Worm (Caenorhabditis elegans) whole organism, midembryonic: ENCODE measurements around the gene ZK1086.3.

Source experiments
- T22C8.4 ChIP-seq: fragments of 200-800 bp; sonication (Bioruptor generic); IDR thresholded peaks from 2 replicates; pipeline ENCODE4 v1.3.6; 2022; ENCODE audit warnings: missing genetic modification characterization, missing compliant biosample characterization
- cog-1 ChIP-seq: sonication (generic microtip); optimal IDR thresholded peaks from 2 replicates; lab custom pipeline; 2016; ENCODE audit warnings: missing genetic modification characterization, missing compliant biosample characterization
- flt-1 ChIP-seq: fragments of 200-800 bp; sonication (Bioruptor generic); IDR thresholded peaks from 2 replicates; pipeline ENCODE4 v1.3.6; 2022; ENCODE audit warnings: missing genetic modification characterization, missing compliant biosample characterization
- klf-2 ChIP-seq: fragments of 200-800 bp; sonication (Bioruptor generic); conservative IDR thresholded peaks from 2 replicates; pipeline ENCODE4 v1.3.6; 2022; ENCODE audit warnings: missing genetic modification reagents, missing genetic modification characterization, missing compliant biosample characterization
- med-1 ChIP-seq: sonication (generic microtip); optimal IDR thresholded peaks from 2 replicates; lab custom pipeline; 2017; ENCODE audit warnings: missing genetic modification characterization, mild to moderate bottlenecking, missing compliant biosample characterization, antibody characterized with exemption, missing genetic modification reagents; ENCODE audit not compliant: insufficient read depth
- ref-1 ChIP-seq: fragments of 200-800 bp; sonication (Bioruptor generic); conservative IDR thresholded peaks from 2 replicates; pipeline ENCODE4 v1.3.6; 2022; ENCODE audit warnings: missing genetic modification reagents, missing genetic modification characterization, missing compliant biosample characterization
- tab-1 ChIP-seq: fragments of 200-800 bp; sonication (Bioruptor generic); IDR thresholded peaks from 2 replicates; pipeline ENCODE4 v1.3.6; 2022; ENCODE audit warnings: missing genetic modification characterization, missing compliant biosample characterization
- ztf-23 ChIP-seq: fragments of 200-800 bp; sonication (Bioruptor generic); IDR thresholded peaks from 2 replicates; pipeline ENCODE4 v1.3.6; 2022; ENCODE audit warnings: missing genetic modification reagents, missing genetic modification characterization, missing compliant biosample characterization
- ztf-29 ChIP-seq: fragments of 200-800 bp; sonication (Bioruptor generic); IDR thresholded peaks from 2 replicates; pipeline ENCODE4 v1.3.6; 2022; ENCODE audit warnings: missing genetic modification reagents, missing genetic modification characterization, missing compliant biosample characterization

ZK1086.3 gene

ce11 chrX:13790532-13790931, at the start of gene ZK1086.3:
Gene ZK1086.3 (plus strand): TSS chrX:13790832.
- TF ChIP-seq ztf-29, result no peak
- no peak for TF ChIP-seq ztf-23 (GFP tag; lab: Robert Waterston, UW)
- TF ChIP-seq ref-1 (GFP tag; lab: Robert Waterston, UW), result no peak
- no peak for TF ChIP-seq flt-1 (GFP tag; lab: Robert Waterston, UW)
- no peak for TF ChIP-seq T22C8.4 (GFP tag; lab: Robert Waterston, UW)
- TF ChIP-seq klf-2, result no peak
- TF ChIP-seq tab-1, result no peak
- TF ChIP-seq med-1 (GFP tag; lab: Kevin White, UChicago), result no peak
- TF ChIP-seq cog-1 (tag; lab: Kevin White, UChicago), result no peak

- TF ChIP-seq cog-1 (tag; lab: Kevin White, UChicago) (no peak), flt-1 (GFP tag; lab: Robert Waterston, UW) (no peak), ztf-23 (GFP tag; lab: Robert Waterston, UW) (no peak), klf-2 (no peak), ref-1 (GFP tag; lab: Robert Waterston, UW) (no peak), med-1 (GFP tag; lab: Kevin White, UChicago) (no peak), T22C8.4 (GFP tag; lab: Robert Waterston, UW) (no peak)
These were observed 47.3 kb upstream of the ZK1086.3 start for ce11 chrX:13743371-13743770.

ce11 chrX:13744543-13745113, 46.0 kb upstream of the ZK1086.3 start:
- TF ChIP-seq ref-1 (GFP tag; lab: Robert Waterston, UW) (no peak), tab-1 (no peak), flt-1 (GFP tag; lab: Robert Waterston, UW) (no peak), med-1 (GFP tag; lab: Kevin White, UChicago) (no peak), cog-1 (tag; lab: Kevin White, UChicago) (no peak), klf-2 (no peak)

DNA sequence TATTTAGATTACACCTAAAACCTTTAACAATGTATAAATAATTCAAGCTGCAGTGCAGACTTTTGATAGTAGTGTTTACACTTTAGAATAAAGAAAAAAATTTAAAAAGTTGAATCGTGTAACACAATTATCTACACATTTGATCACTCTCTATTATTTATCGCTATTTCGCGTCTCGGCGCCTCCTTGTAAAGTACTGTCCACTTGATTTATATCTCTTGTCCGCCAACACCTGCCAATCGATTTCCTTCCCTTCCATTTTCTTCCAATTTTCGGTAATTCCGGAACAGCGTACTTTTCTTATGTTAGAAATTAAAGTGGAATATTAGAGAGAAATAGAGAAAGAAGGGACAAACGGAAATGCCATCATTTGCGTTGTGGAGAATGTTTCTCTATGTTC, 45.1 kb upstream of the ZK1086.3 start:
- no peak for TF ChIP-seq T22C8.4 (GFP tag; lab: Robert Waterston, UW)
- no peak for TF ChIP-seq flt-1 (GFP tag; lab: Robert Waterston, UW)
- no peak for TF ChIP-seq ztf-29
- TF ChIP-seq ztf-23 (GFP tag; lab: Robert Waterston, UW), result no peak
- TF ChIP-seq cog-1 (tag; lab: Kevin White, UChicago), result no peak

- TF ChIP-seq ztf-23 (GFP tag; lab: Robert Waterston, UW) (no peak), T22C8.4 (GFP tag; lab: Robert Waterston, UW) (no peak)
These were observed 44.4 kb upstream of the ZK1086.3 start for ce11 chrX:13746231-13746630.

DNA sequence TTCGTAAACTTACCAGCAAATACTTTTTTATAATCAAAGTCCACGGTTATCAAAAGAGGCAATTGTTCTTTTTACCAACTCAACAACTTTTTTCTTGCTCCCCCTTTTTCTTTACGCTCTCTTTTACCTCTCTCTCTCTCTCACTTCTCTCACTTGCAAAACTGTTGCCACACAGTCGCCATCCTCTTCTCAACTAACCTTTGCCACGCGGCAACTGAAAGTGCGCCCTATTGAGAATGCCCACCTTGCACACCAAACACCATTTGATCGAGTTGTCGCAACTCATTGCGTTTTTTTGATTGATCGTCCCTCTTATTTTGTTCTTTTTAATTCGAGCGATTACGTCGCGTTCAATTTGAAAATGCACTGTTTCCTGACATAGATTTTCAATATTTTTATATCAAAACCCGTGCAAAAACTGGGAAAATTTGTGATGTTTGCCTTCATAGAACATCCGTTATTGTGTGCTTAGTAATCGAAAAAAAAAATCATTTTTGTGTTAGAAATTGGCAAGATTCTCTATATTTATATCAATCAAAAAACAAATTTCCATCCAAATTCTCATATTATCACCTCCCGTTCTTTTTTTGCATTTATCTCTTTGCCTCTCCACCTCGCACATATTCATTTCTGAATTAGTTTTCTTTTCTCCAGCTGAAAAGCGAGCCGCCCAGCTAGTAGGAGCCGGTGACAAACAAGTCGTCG, 43.8 kb upstream of the ZK1086.3 start, which contains the start of gene nhr-71:
Gene nhr-71, plus strand, starts transcription at position 655 of the 705 bp plus-strand sequence.
- TF ChIP-seq T22C8.4 (GFP tag; lab: Robert Waterston, UW), result no peak
- no peak for TF ChIP-seq tab-1
- TF ChIP-seq ref-1 (GFP tag; lab: Robert Waterston, UW), result no peak
- no peak for TF ChIP-seq ztf-23 (GFP tag; lab: Robert Waterston, UW)
- TF ChIP-seq flt-1 (GFP tag; lab: Robert Waterston, UW), result no peak
- no peak for TF ChIP-seq klf-2
- TF ChIP-seq med-1 (GFP tag; lab: Kevin White, UChicago), result no peak
- TF ChIP-seq cog-1 (tag; lab: Kevin White, UChicago), result no peak
- TF ChIP-seq ztf-29, result no peak

DNA sequence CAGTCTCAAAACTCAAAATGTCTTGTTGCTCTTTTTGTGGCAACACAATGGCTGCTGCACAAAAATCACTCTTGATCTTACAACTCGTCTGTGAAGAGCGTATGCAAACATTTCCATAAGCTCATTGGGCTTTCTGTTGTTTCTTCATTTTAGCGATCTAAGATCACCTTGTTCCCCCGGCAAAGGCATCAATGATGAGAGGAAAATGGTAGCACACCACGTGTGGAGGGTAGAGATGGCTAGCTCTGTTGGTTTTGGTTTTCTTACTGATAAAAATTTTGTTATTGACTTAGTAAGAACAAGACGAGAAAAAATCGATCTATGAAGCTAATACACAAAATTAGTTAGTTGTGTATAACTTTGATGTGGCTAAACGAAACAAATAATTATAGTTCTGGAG, 42.6 kb upstream of the ZK1086.3 start:
- no peak for TF ChIP-seq ztf-23 (GFP tag; lab: Robert Waterston, UW)
- no peak for TF ChIP-seq ref-1 (GFP tag; lab: Robert Waterston, UW)
- no peak for TF ChIP-seq klf-2

- TF ChIP-seq ztf-23 (GFP tag; lab: Robert Waterston, UW) (no peak), med-1 (GFP tag; lab: Kevin White, UChicago) (no peak), T22C8.4 (GFP tag; lab: Robert Waterston, UW) (no peak), tab-1 (no peak), klf-2 (no peak), ref-1 (GFP tag; lab: Robert Waterston, UW) (no peak), cog-1 (tag; lab: Kevin White, UChicago) (no peak), flt-1 (GFP tag; lab: Robert Waterston, UW) (no peak), ztf-29 (no peak)
These were observed 37.6 kb upstream of the ZK1086.3 start for ce11 chrX:13752822-13753581.

DNA sequence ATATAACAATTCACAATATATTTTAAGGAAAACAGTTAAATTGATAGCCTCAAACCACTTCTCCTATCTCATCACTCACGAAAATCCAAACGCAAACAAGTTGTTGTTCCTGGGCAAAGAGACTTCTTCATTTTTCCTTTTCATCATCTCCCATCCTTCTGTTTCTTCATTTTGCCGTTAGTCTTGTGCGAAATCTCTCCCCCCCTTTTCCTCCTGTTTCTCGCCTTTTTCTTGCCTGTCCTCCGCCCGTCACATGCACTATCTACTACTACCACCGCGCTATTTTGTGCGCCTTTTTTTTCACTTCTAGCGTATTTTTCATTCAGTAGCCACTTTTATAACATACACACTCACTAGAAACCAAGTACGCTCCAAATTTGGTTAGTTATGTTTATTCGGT, 36.1 kb upstream of the ZK1086.3 start:
- TF ChIP-seq cog-1 (tag; lab: Kevin White, UChicago), result no peak
- TF ChIP-seq med-1 (GFP tag; lab: Kevin White, UChicago), result no peak
- TF ChIP-seq tab-1, result no peak
- TF ChIP-seq ref-1 (GFP tag; lab: Robert Waterston, UW), result no peak
- TF ChIP-seq ztf-29, result no peak
- TF ChIP-seq klf-2, result no peak
- no peak for TF ChIP-seq ztf-23 (GFP tag; lab: Robert Waterston, UW)
- TF ChIP-seq T22C8.4 (GFP tag; lab: Robert Waterston, UW), result no peak
- no peak for TF ChIP-seq flt-1 (GFP tag; lab: Robert Waterston, UW)
